Fruit fly (Drosophila melanogaster) whole organism, embryonic: ENCODE measurements around the gene CG15602.

Experiments used
- Bdp1 ChIP-seq: fragments of 200-800 bp; sonication (Bioruptor generic); optimal IDR thresholded peaks from 3 replicates; lab custom pipeline; 2016; ENCODE audit warnings: missing biosample characterization, missing genetic modification characterization
- Blimp-1 ChIP-seq: fragments of 200-800 bp; sonication (Bioruptor generic); optimal IDR thresholded peaks from 3 replicates; lab custom pipeline; 2018; ENCODE audit warnings: missing biosample characterization, missing genetic modification characterization, mild to moderate bottlenecking, moderate library complexity, missing genetic modification reagents
- CG10321 ChIP-seq: fragments of 200-800 bp; sonication (Bioruptor generic); IDR thresholded peaks from 2 replicates; pipeline ENCODE4 v1.3.6; 2022; ENCODE audit warnings: missing biosample characterization, missing genetic modification characterization
- CG11456 ChIP-seq: fragments of 200-800 bp; sonication (Bioruptor generic); IDR thresholded peaks from 3 replicates; pipeline ENCODE4 v1.3.6; 2022; ENCODE audit warnings: missing biosample characterization, missing genetic modification characterization
- CG11723 ChIP-seq: fragments of 200-800 bp; sonication (Bioruptor generic); optimal IDR thresholded peaks from 2 replicates; lab custom pipeline; 2017; ENCODE audit warnings: missing biosample characterization, mild to moderate bottlenecking, missing genetic modification characterization
- CG12659 ChIP-seq: fragments of 200-800 bp; sonication (Bioruptor generic); optimal IDR thresholded peaks from 3 replicates; lab custom pipeline; 2017; ENCODE audit warnings: mild to moderate bottlenecking, missing biosample characterization, missing genetic modification reagents, missing genetic modification characterization
- CG12769 ChIP-seq: fragments of 200-800 bp; sonication (Bioruptor generic); optimal IDR thresholded peaks from 2 replicates; lab custom pipeline; 2019; ENCODE audit warnings: missing biosample characterization, mild to moderate bottlenecking, missing genetic modification characterization, moderate library complexity
- CG12942 ChIP-seq: fragments of 200-800 bp; sonication (Bioruptor generic); optimal IDR thresholded peaks from 3 replicates; lab custom pipeline; 2016; ENCODE audit warnings: missing biosample characterization, missing genetic modification characterization
- CG14667 ChIP-seq: fragments of 200-800 bp; sonication (Bioruptor generic); IDR thresholded peaks from 2 replicates; pipeline ENCODE4 v1.3.6; 2022; ENCODE audit warnings: missing biosample characterization, missing genetic modification characterization
- CG1529 ChIP-seq: fragments of 200-800 bp; sonication (Bioruptor generic); optimal IDR thresholded peaks from 3 replicates; lab custom pipeline; 2018; ENCODE audit warnings: missing biosample characterization, missing genetic modification characterization
- CG15601 ChIP-seq: fragments of 200-800 bp; sonication (Bioruptor generic); optimal IDR thresholded peaks from 3 replicates; lab custom pipeline; 2019; ENCODE audit warnings: missing biosample characterization, mild to moderate bottlenecking, missing genetic modification characterization, moderate library complexity
- CG17912 ChIP-seq: fragments of 200-800 bp; sonication (Bioruptor generic); optimal IDR thresholded peaks from 2 replicates; lab custom pipeline; 2018; ENCODE audit warnings: missing biosample characterization, mild to moderate bottlenecking, missing genetic modification characterization
- CG2129 ChIP-seq: fragments of 200-800 bp; sonication (Bioruptor generic); IDR thresholded peaks from 2 replicates; pipeline ENCODE4 v1.3.6; 2022; ENCODE audit warnings: missing biosample characterization, missing genetic modification characterization; ENCODE audit not compliant: partially characterized antibody
- CG31224 ChIP-seq: fragments of 200-800 bp; sonication (Bioruptor generic); IDR thresholded peaks from 2 replicates; pipeline ENCODE4 v1.3.6; 2022; ENCODE audit warnings: missing biosample characterization, missing genetic modification characterization
- CG33213 ChIP-seq: fragments of 200-800 bp; sonication (Bioruptor generic); optimal IDR thresholded peaks from 3 replicates; lab custom pipeline; 2016; ENCODE audit warnings: missing biosample characterization, missing genetic modification characterization
- CG33557 ChIP-seq: fragments of 200-800 bp; sonication (Bioruptor generic); optimal IDR thresholded peaks from 2 replicates; lab custom pipeline; 2019; ENCODE audit warnings: missing biosample characterization, mild to moderate bottlenecking, missing genetic modification characterization, moderate library complexity
- CG3847 ChIP-seq: fragments of 200-800 bp; sonication (Bioruptor generic); IDR thresholded peaks from 2 replicates; pipeline ENCODE4 v1.3.6; 2022; ENCODE audit warnings: missing biosample characterization, missing genetic modification characterization
- CG43689 ChIP-seq: fragments of 200-800 bp; sonication (Bioruptor generic); IDR thresholded peaks from 2 replicates; pipeline ENCODE4 v1.3.6; 2022; ENCODE audit warnings: missing biosample characterization, missing genetic modification characterization
- CG4424 ChIP-seq: fragments of 200-800 bp; sonication (Bioruptor generic); optimal IDR thresholded peaks from 3 replicates; lab custom pipeline; 2016; ENCODE audit warnings: missing biosample characterization, missing genetic modification characterization
- CG4730 ChIP-seq: fragments of 200-800 bp; sonication (Bioruptor generic); IDR thresholded peaks from 2 replicates; pipeline ENCODE4 v1.3.6; 2022; ENCODE audit warnings: missing biosample characterization, missing genetic modification characterization
- CG5953 ChIP-seq: fragments of 200-800 bp; sonication (Bioruptor generic); IDR thresholded peaks from 2 replicates; pipeline ENCODE4 v1.3.6; 2022; ENCODE audit warnings: missing biosample characterization, missing genetic modification characterization
- CG6254 ChIP-seq: fragments of 200-800 bp; sonication (Bioruptor generic); optimal IDR thresholded peaks from 3 replicates; lab custom pipeline; 2017; ENCODE audit warnings: mild to moderate bottlenecking, missing biosample characterization, missing genetic modification reagents, missing genetic modification characterization
- CTCF ChIP-seq: fragments of 200-800 bp; sonication (Bioruptor generic); optimal IDR thresholded peaks from 2 replicates; lab custom pipeline; 2017; ENCODE audit warnings: missing biosample characterization, mild to moderate bottlenecking, missing genetic modification characterization, moderate library complexity
- CoRest ChIP-seq: fragments of 200-800 bp; sonication (Bioruptor generic); optimal IDR thresholded peaks from 3 replicates; lab custom pipeline; 2018; ENCODE audit warnings: missing biosample characterization, mild to moderate bottlenecking, missing genetic modification characterization, moderate library complexity
- D ChIP-seq, 2 experiments: fragments of 200-800 bp in 1 of 2; fragments of >200 bp in 1 of 2; sonication (Bioruptor generic) in 1 of 2; optimal IDR thresholded peaks; 2 replicates in 1 of 2; 3 replicates in 1 of 2; lab custom pipeline; 2017; ENCODE audit warnings: mild to moderate bottlenecking in 1 of 2, missing biosample characterization in 1 of 2, missing genetic modification characterization in 1 of 2, missing genetic modification reagents in 1 of 2
- E2f1 ChIP-seq: fragments of 200-800 bp; sonication (Bioruptor generic); IDR thresholded peaks from 2 replicates; pipeline ENCODE4 v1.3.6; 2022; ENCODE audit warnings: missing biosample characterization, missing genetic modification characterization
- Fer3 ChIP-seq: fragments of 200-800 bp; sonication (Bioruptor generic); optimal IDR thresholded peaks from 2 replicates; lab custom pipeline; 2018; ENCODE audit warnings: missing biosample characterization, mild to moderate bottlenecking, missing genetic modification characterization, moderate library complexity
- HLHmδ ChIP-seq: fragments of 200-800 bp; sonication (Bioruptor generic); optimal IDR thresholded peaks from 2 replicates; lab custom pipeline; 2018; ENCODE audit warnings: missing biosample characterization, mild to moderate bottlenecking, missing genetic modification characterization, moderate library complexity
- HmgZ ChIP-seq: fragments of 200-800 bp; sonication (Bioruptor generic); optimal IDR thresholded peaks from 2 replicates; lab custom pipeline; 2018; ENCODE audit warnings: missing biosample characterization, mild to moderate bottlenecking, missing genetic modification characterization
- Hmr ChIP-seq: fragments of 200-800 bp; sonication (Bioruptor generic); optimal IDR thresholded peaks from 3 replicates; lab custom pipeline; 2017; ENCODE audit warnings: mild to moderate bottlenecking, missing biosample characterization, missing genetic modification reagents, missing genetic modification characterization
- Hmx ChIP-seq: fragments of 200-800 bp; sonication (Bioruptor generic); optimal IDR thresholded peaks from 2 replicates; lab custom pipeline; 2016; ENCODE audit warnings: missing biosample characterization, missing genetic modification characterization
- Mrtf ChIP-seq: fragments of 200-800 bp; sonication (Bioruptor generic); IDR thresholded peaks from 3 replicates; pipeline ENCODE4 v1.3.6; 2022; ENCODE audit warnings: missing biosample characterization, missing genetic modification characterization
- NC2β ChIP-seq: fragments of 200-800 bp; sonication (Bioruptor generic); optimal IDR thresholded peaks from 2 replicates; lab custom pipeline; 2016; ENCODE audit warnings: missing biosample characterization, missing genetic modification characterization
- Nf-YA ChIP-seq: fragments of 200-800 bp; sonication (Bioruptor generic); IDR thresholded peaks from 2 replicates; pipeline ENCODE4 v1.3.6; 2022; ENCODE audit warnings: missing biosample characterization, missing genetic modification characterization
- Pdp1 ChIP-seq, 2 experiments: fragments of 200-800 bp; sonication (Bioruptor generic); optimal IDR thresholded peaks; 3 replicates each; lab custom pipeline; 2016; ENCODE audit warnings: missing biosample characterization in 2 of 2, missing genetic modification characterization in 2 of 2, mild to moderate bottlenecking in 1 of 2, moderate library complexity in 1 of 2
- ase ChIP-seq: fragments of 200-800 bp; sonication (Bioruptor generic); IDR thresholded peaks from 3 replicates; pipeline ENCODE4 v1.3.6; 2022; ENCODE audit warnings: missing biosample characterization, missing genetic modification characterization
- ato ChIP-seq: fragments of 200-800 bp; sonication (Bioruptor generic); IDR thresholded peaks from 2 replicates; pipeline ENCODE4 v1.3.6; 2022; ENCODE audit warnings: missing biosample characterization, missing genetic modification characterization; ENCODE audit not compliant: partially characterized antibody
- en ChIP-seq: fragments of 200-800 bp; sonication (Bioruptor generic); optimal IDR thresholded peaks from 2 replicates; lab custom pipeline; 2016; ENCODE audit warnings: missing biosample characterization, missing genetic modification characterization
- gt ChIP-seq: fragments of 200-800 bp; sonication (Bioruptor generic); IDR thresholded peaks from 2 replicates; pipeline ENCODE4 v1.3.6; 2022; ENCODE audit warnings: missing biosample characterization, missing genetic modification characterization
- her ChIP-seq: fragments of 200-800 bp; sonication (Bioruptor generic); optimal IDR thresholded peaks from 2 replicates; lab custom pipeline; 2016; ENCODE audit warnings: missing biosample characterization, missing genetic modification characterization
- lmd ChIP-seq: fragments of 200-800 bp; sonication (Bioruptor generic); IDR thresholded peaks from 2 replicates; pipeline ENCODE4 v1.3.6; 2022; ENCODE audit warnings: missing biosample characterization, missing genetic modification characterization
- mam ChIP-seq: fragments of 200-800 bp; sonication (Bioruptor generic); optimal IDR thresholded peaks from 3 replicates; lab custom pipeline; 2016; ENCODE audit warnings: missing biosample characterization, missing genetic modification characterization
- peb ChIP-seq: fragments of 200-800 bp; sonication (Bioruptor generic); IDR thresholded peaks from 2 replicates; pipeline ENCODE4 v1.3.6; 2022; ENCODE audit warnings: missing biosample characterization, missing genetic modification characterization
- pho ChIP-seq: fragments of 200-800 bp; sonication (Bioruptor generic); optimal IDR thresholded peaks from 2 replicates; lab custom pipeline; 2016; ENCODE audit warnings: missing biosample characterization, missing genetic modification characterization
- pzg ChIP-seq: fragments of 200-800 bp; sonication (Bioruptor generic); optimal IDR thresholded peaks from 3 replicates; lab custom pipeline; 2018; ENCODE audit warnings: missing biosample characterization, mild to moderate bottlenecking, missing genetic modification characterization, moderate library complexity
- run ChIP-seq: fragments of 200-800 bp; sonication (Bioruptor generic); optimal IDR thresholded peaks from 3 replicates; lab custom pipeline; 2018; ENCODE audit warnings: missing biosample characterization, mild to moderate bottlenecking, missing genetic modification characterization
- sens-2 ChIP-seq: fragments of 200-800 bp; sonication (Bioruptor generic); IDR thresholded peaks from 2 replicates; pipeline ENCODE4 v1.3.6; 2022; ENCODE audit warnings: missing biosample characterization, missing genetic modification characterization
- slou ChIP-seq: fragments of 200-800 bp; sonication (Bioruptor generic); optimal IDR thresholded peaks from 3 replicates; lab custom pipeline; 2016; ENCODE audit warnings: missing biosample characterization, missing genetic modification characterization
- unc-4 ChIP-seq: fragments of 200-800 bp; sonication (Bioruptor generic); IDR thresholded peaks from 2 replicates; pipeline ENCODE4 v1.3.6; 2022; ENCODE audit warnings: missing biosample characterization, missing genetic modification characterization; ENCODE audit not compliant: partially characterized antibody

Gene CG15602

DNA sequence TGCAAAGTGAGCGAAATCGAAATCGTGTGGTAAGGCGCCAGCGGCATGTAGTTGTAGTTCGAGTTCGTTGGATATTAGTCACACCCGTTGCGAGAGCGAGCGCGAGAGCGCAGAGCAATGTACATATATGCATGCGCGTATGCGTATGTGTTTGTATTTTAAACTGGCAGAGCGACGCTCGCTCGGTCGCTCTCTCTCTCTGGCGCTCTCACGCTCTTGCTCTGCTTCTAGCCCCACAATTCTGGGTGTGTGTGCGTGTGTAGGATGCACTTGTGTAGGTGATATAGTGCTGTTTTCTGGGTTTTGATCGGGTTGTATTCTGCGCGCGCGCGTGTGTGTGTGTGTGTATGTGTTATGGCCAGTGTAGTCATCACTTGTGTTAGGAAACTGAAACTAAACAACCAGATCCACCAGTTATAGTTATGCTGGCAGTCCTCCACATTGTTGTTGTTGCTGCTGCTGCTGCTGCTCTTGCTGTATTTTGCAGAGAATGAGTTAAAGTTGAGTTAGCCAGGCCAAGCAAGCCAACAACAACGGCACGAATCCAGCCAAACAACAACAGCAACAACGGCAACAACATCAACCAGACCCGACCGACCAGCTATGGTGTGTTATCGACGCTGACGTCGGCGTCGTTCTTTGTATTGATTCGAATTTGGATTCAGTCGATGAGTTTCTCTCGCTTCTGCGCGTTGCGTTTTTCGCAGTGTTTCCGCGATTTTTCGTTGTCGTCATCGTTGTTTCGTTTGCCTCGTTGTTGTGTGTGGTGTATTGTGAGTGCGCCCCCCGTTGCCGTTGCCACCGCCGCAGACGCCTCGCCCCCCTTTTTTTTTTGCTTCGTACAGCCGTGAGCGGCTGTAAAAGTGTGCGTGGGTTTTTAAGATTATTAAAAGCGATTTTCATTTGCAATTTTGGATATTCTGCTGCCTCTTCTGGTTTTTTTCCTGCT is 12.7 kb downstream of the CG15602 start (continued):
- TF ChIP-seq Fer3 (tag; lab: Kevin White, UChicago), result no peak
- no peak for TF ChIP-seq ato (GFP tag; lab: Robert Waterston, UW)
- no peak for TF ChIP-seq CG11456 (GFP tag; lab: Robert Waterston, UW)
- TF ChIP-seq CG31224, result no peak
- TF ChIP-seq mam (GFP tag; lab: Kevin White, UChicago), result no peak
- TF ChIP-seq Pdp1 (GFP tag; optimal IDR thresholded peaks at IDR 0.05; lab: Kevin White, UChicago), result peak in 1 of 2 experiments; percentile 31
- no peak for TF ChIP-seq CoRest (tag; lab: Kevin White, UChicago)
- TF ChIP-seq CG11723 (GFP tag; lab: Kevin White, UChicago), result no peak
- TF ChIP-seq CG1529, result no peak
- no peak for TF ChIP-seq Blimp-1
- TF ChIP-seq en (GFP tag; lab: Kevin White, UChicago), result no peak
- TF ChIP-seq Mrtf (GFP tag; lab: Robert Waterston, UW), result no peak
- TF ChIP-seq Bdp1 (GFP tag; lab: Kevin White, UChicago), result no peak
- no peak for TF ChIP-seq CG4730
- TF ChIP-seq slou (GFP tag; lab: Kevin White, UChicago), result no peak
- TF ChIP-seq CG2129 (GFP tag; lab: Robert Waterston, UW), result 0 out of 2 replicates have a peak, but pooled peaks have one; percentile 13
- TF ChIP-seq unc-4 (GFP tag; lab: Robert Waterston, UW), result peak; percentile 40; the same call in 1 of the 2 replicates
- TF ChIP-seq pzg, result no peak
- TF ChIP-seq CG14667 (GFP tag; lab: Robert Waterston, UW), result no peak
- TF ChIP-seq her (GFP tag; lab: Kevin White, UChicago), result no peak
- no peak for TF ChIP-seq CG3847 (GFP tag; lab: Robert Waterston, UW)
- no peak for TF ChIP-seq lmd (GFP tag; lab: Robert Waterston, UW)
- no peak for TF ChIP-seq CG17912 (GFP tag; lab: Kevin White, UChicago)
- no peak for TF ChIP-seq D (optimal IDR thresholded peaks at IDR 0.05; lab: Kevin White, UChicago)
- no peak for TF ChIP-seq D (GFP tag; optimal IDR thresholded peaks at IDR 0.05; lab: Kevin White, UChicago)
- peak; percentile 56 for TF ChIP-seq CG12769 (tag; lab: Kevin White, UChicago)
- no peak for TF ChIP-seq NC2β (GFP tag; lab: Kevin White, UChicago)
- TF ChIP-seq Nf-YA, result no peak
- no peak for TF ChIP-seq CG12942 (GFP tag; lab: Kevin White, UChicago)
- no peak for TF ChIP-seq ase (GFP tag; lab: Robert Waterston, UW)
- TF ChIP-seq CG43689, result no peak
- no peak for TF ChIP-seq Hmr (GFP tag; lab: Kevin White, UChicago)
- no peak for TF ChIP-seq CG15601 (tag; lab: Kevin White, UChicago)
- no peak for TF ChIP-seq gt (GFP tag; lab: Robert Waterston, UW)
- TF ChIP-seq CTCF (GFP tag; lab: Kevin White, UChicago), result no peak
- TF ChIP-seq CG4424 (GFP tag; lab: Kevin White, UChicago), result no peak
- TF ChIP-seq CG12659, result no peak
- no peak for TF ChIP-seq CG10321 (GFP tag; lab: Robert Waterston, UW)
- no peak for TF ChIP-seq sens-2 (GFP tag; lab: Robert Waterston, UW)
- no peak for TF ChIP-seq CG33557
- no peak for TF ChIP-seq CG5953 (GFP tag; lab: Robert Waterston, UW)
- TF ChIP-seq Hmx (GFP tag; lab: Kevin White, UChicago), result no peak
- no peak for TF ChIP-seq HmgZ (tag; lab: Kevin White, UChicago)
- TF ChIP-seq CG33213 (GFP tag; lab: Kevin White, UChicago), result no peak
- TF ChIP-seq CG6254, result no peak
- no peak for TF ChIP-seq peb (GFP tag; lab: Robert Waterston, UW)
- TF ChIP-seq HLHmδ (GFP tag; lab: Kevin White, UChicago), result peak; percentile 9
- no peak for TF ChIP-seq E2f1 (GFP tag; lab: Robert Waterston, UW)
- no peak for TF ChIP-seq run
- TF ChIP-seq pho (GFP tag; lab: Kevin White, UChicago), result no peak
